Worm (Caenorhabditis elegans) whole organism, L4/young adult: ENCODE results near the gene acl-13.

Source experiments
- W03F9.2 ChIP-seq: fragments of 150-350 bp; optimal IDR thresholded peaks from 2 replicates; lab custom pipeline; 2014; ENCODE audit warnings: missing biosample characterization, missing genetic modification characterization
- dao-5 ChIP-seq: sonication (generic microtip); optimal IDR thresholded peaks from 2 replicates; lab custom pipeline; 2016; ENCODE audit warnings: missing genotype, missing genetic modification characterization, moderate library complexity, missing compliant biosample characterization
- him-1 ChIP-seq: sonication (generic microtip); optimal IDR thresholded peaks from 2 replicates; lab custom pipeline; 2016; ENCODE audit warnings: missing genotype, missing genetic modification reagents, missing genetic modification characterization, missing compliant biosample characterization

DNA sequence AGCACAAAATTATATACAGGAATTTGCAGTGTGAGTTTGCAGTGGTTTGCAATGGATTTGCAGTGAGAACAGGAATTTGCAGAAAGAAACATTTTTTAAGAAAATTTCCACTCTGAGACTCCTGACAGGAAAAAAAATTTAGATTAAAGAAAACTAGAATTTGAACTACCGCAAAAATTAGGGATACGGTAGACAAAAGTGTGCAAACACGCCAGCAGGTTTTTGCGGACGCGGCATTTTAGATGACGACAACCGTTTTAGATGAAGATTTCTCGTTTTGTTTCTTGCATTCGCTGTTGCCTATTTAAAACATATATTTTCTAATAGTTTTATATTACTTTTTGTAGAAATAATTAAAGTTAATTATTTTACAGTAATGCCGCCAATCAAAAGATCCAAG lies 38.4 kb upstream of the acl-13 start, which contains the start of gene wdr-46:
- TF ChIP-seq dao-5 (tag; lab: Kevin White, UChicago) = no peak
- TF ChIP-seq W03F9.2 (tag; lab: Kevin White, UChicago) = peak; percentile 86
- TF ChIP-seq him-1 (tag; lab: Kevin White, UChicago) = peak; percentile 70
